Fruit fly (Drosophila melanogaster) whole organism, pupa: ENCODE results near the gene Rbcn-3A.

ENCODE experiments used
- CG10348 ChIP-seq: fragments of 200-800 bp; sonication (Bioruptor generic); IDR thresholded peaks from 2 replicates; pipeline ENCODE4 v1.3.6; 2022; ENCODE audit warnings: missing biosample characterization, missing genetic modification characterization
- CG12605 ChIP-seq: fragments of 200-800 bp; sonication (Bioruptor generic); IDR thresholded peaks from 2 replicates; pipeline ENCODE4 v1.3.6; 2022; ENCODE audit warnings: missing biosample characterization, missing genetic modification characterization
- CG13204 ChIP-seq: fragments of 200-800 bp; sonication (Bioruptor generic); optimal IDR thresholded peaks from 2 replicates; lab custom pipeline; 2018; ENCODE audit warnings: missing biosample characterization, mild to moderate bottlenecking, missing genetic modification characterization, moderate library complexity
- CG14655 ChIP-seq: fragments of 200-800 bp; sonication (Bioruptor generic); optimal IDR thresholded peaks from 3 replicates; lab custom pipeline; 2017; ENCODE audit warnings: mild to moderate bottlenecking, missing biosample characterization, missing genetic modification reagents, missing genetic modification characterization
- CG15710 ChIP-seq: fragments of 200-800 bp; sonication (Bioruptor generic); optimal IDR thresholded peaks from 2 replicates; lab custom pipeline; 2018; ENCODE audit warnings: missing biosample characterization, mild to moderate bottlenecking, missing genetic modification characterization, moderate library complexity
- CG17806 ChIP-seq: fragments of 200-800 bp; sonication (Bioruptor generic); optimal IDR thresholded peaks from 2 replicates; lab custom pipeline; 2018; ENCODE audit warnings: missing biosample characterization, mild to moderate bottlenecking, missing genetic modification characterization, moderate library complexity
- CG32121 ChIP-seq: fragments of 200-800 bp; sonication (Bioruptor generic); IDR thresholded peaks from 2 replicates; pipeline ENCODE4 v1.3.6; 2022; ENCODE audit warnings: missing biosample characterization, missing genetic modification characterization
- CG34367 ChIP-seq: fragments of 200-800 bp; sonication (Bioruptor generic); optimal IDR thresholded peaks from 2 replicates; lab custom pipeline; 2018; ENCODE audit warnings: missing biosample characterization, mild to moderate bottlenecking, missing genetic modification characterization
- CG4496 ChIP-seq: fragments of 200-800 bp; sonication (Bioruptor generic); IDR thresholded peaks from 3 replicates; pipeline ENCODE4 v1.3.6; 2022; ENCODE audit warnings: missing biosample characterization, missing genetic modification characterization
- CG8159 ChIP-seq: fragments of 200-800 bp; sonication (Bioruptor generic); optimal IDR thresholded peaks from 3 replicates; lab custom pipeline; 2018; ENCODE audit warnings: missing biosample characterization, mild to moderate bottlenecking, missing genetic modification characterization, moderate library complexity
- CG8301 ChIP-seq: fragments of 200-800 bp; sonication (Bioruptor generic); optimal IDR thresholded peaks from 2 replicates; lab custom pipeline; 2018; ENCODE audit warnings: missing biosample characterization, mild to moderate bottlenecking, missing genetic modification characterization
- CG9948 ChIP-seq: fragments of 200-800 bp; sonication (Bioruptor generic); optimal IDR thresholded peaks from 2 replicates; lab custom pipeline; 2018; ENCODE audit warnings: missing biosample characterization, mild to moderate bottlenecking, missing genetic modification characterization, moderate library complexity
- D1 ChIP-seq: fragments of 200-800 bp; sonication (Bioruptor generic); optimal IDR thresholded peaks from 2 replicates; lab custom pipeline; 2018; ENCODE audit warnings: missing biosample characterization, mild to moderate bottlenecking, missing genetic modification characterization, moderate library complexity
- EcR ChIP-seq: fragments of 200-800 bp; sonication (Bioruptor generic); optimal IDR thresholded peaks from 3 replicates; lab custom pipeline; 2019; ENCODE audit warnings: missing biosample characterization, missing genetic modification characterization, mild to moderate bottlenecking, moderate library complexity, missing genetic modification reagents
- Ets98B ChIP-seq: fragments of 200-800 bp; sonication (Bioruptor generic); IDR thresholded peaks from 2 replicates; pipeline ENCODE4 v1.3.6; 2022; ENCODE audit warnings: missing biosample characterization, missing genetic modification characterization
- Pif1A ChIP-seq: fragments of 200-800 bp; sonication (Bioruptor generic); optimal IDR thresholded peaks from 3 replicates; lab custom pipeline; 2016; ENCODE audit warnings: missing biosample characterization, missing genetic modification characterization
- Pif1B ChIP-seq: fragments of 200-800 bp; sonication (Bioruptor generic); optimal IDR thresholded peaks from 3 replicates; lab custom pipeline; 2016; ENCODE audit warnings: missing biosample characterization, missing genetic modification characterization
- Snoo ChIP-seq: fragments of 200-800 bp; sonication (Bioruptor generic); optimal IDR thresholded peaks from 3 replicates; lab custom pipeline; 2017; ENCODE audit warnings: missing biosample characterization, mild to moderate bottlenecking, missing genetic modification characterization, inconsistent platforms
- fd96Ca ChIP-seq: fragments of 200-800 bp; sonication (Bioruptor generic); IDR thresholded peaks from 3 replicates; pipeline ENCODE4 v1.3.6; 2022; ENCODE audit warnings: missing biosample characterization, missing genetic modification characterization
- gl ChIP-seq: fragments of 200-800 bp; sonication (Bioruptor generic); optimal IDR thresholded peaks from 2 replicates; lab custom pipeline; 2018; ENCODE audit warnings: missing biosample characterization, mild to moderate bottlenecking, missing genetic modification characterization
- rn ChIP-seq: fragments of 200-800 bp; sonication (Bioruptor generic); IDR thresholded peaks from 2 replicates; pipeline ENCODE4 v1.3.6; 2022; ENCODE audit warnings: missing biosample characterization, missing genetic modification characterization

Gene Rbcn-3A

dm6 chrX:6263614-6264130 is 8.4 kb upstream of the Rbcn-3A start:
- TF ChIP-seq D1 (tag; lab: Kevin White, UChicago) (no peak), CG15710 (peak; percentile 32), CG10348 (GFP tag; lab: Robert Waterston, UW) (no peak), CG9948 (tag; lab: Kevin White, UChicago) (peak; percentile 39), Ets98B (GFP tag; lab: Robert Waterston, UW) (peak; percentile 25; the same call in 1 of the 2 replicates), CG12605 (no peak), CG32121 (GFP tag; lab: Robert Waterston, UW) (peak; percentile 69), CG13204 (GFP tag; lab: Kevin White, UChicago) (no peak), Pif1B (no peak), Snoo (no peak), CG4496 (GFP tag; lab: Robert Waterston, UW) (no peak), CG8159 (tag; lab: Kevin White, UChicago) (peak; percentile 32), CG17806 (tag; lab: Kevin White, UChicago) (peak; percentile 21), EcR (no peak), CG8301 (peak; percentile 57), CG34367 (tag; lab: Kevin White, UChicago) (peak; percentile 16), Pif1A (GFP tag; lab: Kevin White, UChicago) (peak; percentile 14), rn (GFP tag; lab: Robert Waterston, UW) (0 out of 2 replicates have a peak, but pooled peaks have one; percentile 15), CG14655 (no peak), fd96Ca (GFP tag; lab: Robert Waterston, UW) (0 out of 3 replicates have a peak, but pooled peaks have one; percentile 48), gl (no peak)

- TF ChIP-seq CG10348 (GFP tag; lab: Robert Waterston, UW) = no peak
- no peak for TF ChIP-seq Ets98B (GFP tag; lab: Robert Waterston, UW)
Measured at dm6 chrX:6260900-6261299, 5.6 kb upstream of the Rbcn-3A start, which contains the start of gene Josd. Josd (plus strand) TSS chrX:6261169.

dm6 chrX:6259696-6260095 is 4.4 kb upstream of the Rbcn-3A start:
- TF ChIP-seq gl = no peak
- no peak for TF ChIP-seq CG12605
- no peak for TF ChIP-seq Pif1A (GFP tag; lab: Kevin White, UChicago)
- TF ChIP-seq CG8301 = no peak
- no peak for TF ChIP-seq CG10348 (GFP tag; lab: Robert Waterston, UW)
- TF ChIP-seq CG34367 (tag; lab: Kevin White, UChicago) = no peak
- no peak for TF ChIP-seq EcR
- TF ChIP-seq CG8159 (tag; lab: Kevin White, UChicago) = no peak
- TF ChIP-seq CG17806 (tag; lab: Kevin White, UChicago) = no peak
- no peak for TF ChIP-seq CG15710
- TF ChIP-seq Snoo = no peak
- TF ChIP-seq Ets98B (GFP tag; lab: Robert Waterston, UW) = no peak
- TF ChIP-seq fd96Ca (GFP tag; lab: Robert Waterston, UW) = no peak

- 0 out of 3 replicates have a peak, but pooled peaks have one; percentile 29 for TF ChIP-seq fd96Ca (GFP tag; lab: Robert Waterston, UW)
- TF ChIP-seq Pif1B = no peak
- no peak for TF ChIP-seq D1 (tag; lab: Kevin White, UChicago)
- no peak for TF ChIP-seq CG34367 (tag; lab: Kevin White, UChicago)
- TF ChIP-seq gl = no peak
- TF ChIP-seq CG4496 (GFP tag; lab: Robert Waterston, UW) = 0 out of 3 replicates have a peak, but pooled peaks have one; percentile 34
Measured at dm6 chrX:6254617-6255349, 504 bp downstream of the Rbcn-3A start.

dm6 chrX:6253701-6254100 is 1.6 kb downstream of the Rbcn-3A start:
- TF ChIP-seq CG14655 = no peak
- TF ChIP-seq CG4496 (GFP tag; lab: Robert Waterston, UW) = no peak
- no peak for TF ChIP-seq CG8159 (tag; lab: Kevin White, UChicago)
- no peak for TF ChIP-seq Ets98B (GFP tag; lab: Robert Waterston, UW)
- TF ChIP-seq CG13204 (GFP tag; lab: Kevin White, UChicago) = no peak
- TF ChIP-seq fd96Ca (GFP tag; lab: Robert Waterston, UW) = no peak
- no peak for TF ChIP-seq rn (GFP tag; lab: Robert Waterston, UW)
- no peak for TF ChIP-seq Pif1B
- TF ChIP-seq CG8301 = no peak
- no peak for TF ChIP-seq Snoo
- no peak for TF ChIP-seq CG12605
- TF ChIP-seq Pif1A (GFP tag; lab: Kevin White, UChicago) = no peak
- TF ChIP-seq CG15710 = no peak
- TF ChIP-seq CG9948 (tag; lab: Kevin White, UChicago) = no peak
- TF ChIP-seq gl = no peak
- TF ChIP-seq CG17806 (tag; lab: Kevin White, UChicago) = no peak
- TF ChIP-seq CG34367 (tag; lab: Kevin White, UChicago) = no peak
- no peak for TF ChIP-seq CG32121 (GFP tag; lab: Robert Waterston, UW)

- no peak for TF ChIP-seq CG32121 (GFP tag; lab: Robert Waterston, UW)
- TF ChIP-seq CG8301 = no peak
- no peak for TF ChIP-seq Pif1A (GFP tag; lab: Kevin White, UChicago)
- TF ChIP-seq CG15710 = no peak
- no peak for TF ChIP-seq CG12605
- no peak for TF ChIP-seq CG13204 (GFP tag; lab: Kevin White, UChicago)
- no peak for TF ChIP-seq CG10348 (GFP tag; lab: Robert Waterston, UW)
- no peak for TF ChIP-seq EcR
- TF ChIP-seq CG8159 (tag; lab: Kevin White, UChicago) = no peak
- TF ChIP-seq CG17806 (tag; lab: Kevin White, UChicago) = no peak
- no peak for TF ChIP-seq Snoo
Measured at dm6 chrX:6252897-6253540, 2.3 kb downstream of the Rbcn-3A start.
